Worm (Caenorhabditis elegans): Measurements from ENCODE around the gene tba-9.

tba-9 gene

ce11 chrX:3252500-3252899 lies at the start of gene tba-9:
tba-9 (plus strand) TSS chrX:3252800.
- no peak for TF ChIP-seq nhr-102 (tag; optimal IDR thresholded peaks at IDR 0.05)

- TF ChIP-seq F44E2.7 (GFP tag; IDR thresholded peaks at IDR 0.05) (no peak), unc-62 (GFP tag; optimal IDR thresholded peaks at IDR 0.05 in 1 of 2) (peak in 1 of 2 experiments; percentile 62), unc-62 (tag; optimal IDR thresholded peaks at IDR 0.05) (no peak)
These were observed 47.8 kb upstream of the tba-9 start, which contains the start of gene F28B4.1 for ce11 chrX:3204778-3205177. F28B4.1 (plus strand) TSS chrX:3205078.

- TF ChIP-seq lin-29 (GFP tag; IDR thresholded peaks at IDR 0.05) (no peak), F44E2.7 (GFP tag; IDR thresholded peaks at IDR 0.05) (no peak), dmd-9 (GFP tag; IDR thresholded peaks at IDR 0.05) (no peak), aha-1 (tag) (peak; percentile 44)
These were observed 43.1 kb upstream of the tba-9 start, which contains the start of gene F28B4.4 for ce11 chrX:3209523-3209922. F28B4.4 (minus strand) TSS chrX:3209623.

- no peak for TF ChIP-seq ceh-82 (tag; optimal IDR thresholded peaks at IDR 0.05)
- TF ChIP-seq aha-1 (tag): peak; percentile 61
- TF ChIP-seq daf-16 (GFP tag; optimal IDR thresholded peaks at IDR 0.05): no peak
- TF ChIP-seq daf-16 (tag; optimal IDR thresholded peaks at IDR 0.05): no peak
- peak in 1 of 2 experiments; percentile 76 for TF ChIP-seq unc-62 (GFP tag; optimal IDR thresholded peaks at IDR 0.05 in 1 of 2)
- no peak for TF ChIP-seq unc-62 (tag; optimal IDR thresholded peaks at IDR 0.05)
These were observed 35.9 kb upstream of the tba-9 start for ce11 chrX:3216698-3217097.

ce11 chrX:3218040-3218795 lies 34.4 kb upstream of the tba-9 start:
- peak; percentile 36; the same call in 1 of the 2 replicates for TF ChIP-seq php-3 (GFP tag; IDR thresholded peaks at IDR 0.05)
- TF ChIP-seq nhr-102 (tag; optimal IDR thresholded peaks at IDR 0.05): no peak
- TF ChIP-seq mxl-3 (GFP tag; optimal IDR thresholded peaks at IDR 0.05): peak; percentile 53
- TF ChIP-seq nhr-76 (tag; optimal IDR thresholded peaks at IDR 0.05): no peak
- no peak for TF ChIP-seq snpc-4 (tag; optimal IDR thresholded peaks at IDR 0.05)
- peak; percentile 51 for TF ChIP-seq pqm-1 (tag; optimal IDR thresholded peaks at IDR 0.05)
- TF ChIP-seq daf-16 (GFP tag; optimal IDR thresholded peaks at IDR 0.05): no peak
- peak; percentile 14 for TF ChIP-seq daf-16 (tag; optimal IDR thresholded peaks at IDR 0.05)
- TF ChIP-seq set-16 (GFP tag; IDR thresholded peaks at IDR 0.05): peak; percentile 58
- TF ChIP-seq hlh-11 (tag; optimal IDR thresholded peaks at IDR 0.05): peak; percentile 37
- TF ChIP-seq dve-1 (tag; optimal IDR thresholded peaks at IDR 0.05; ENCODE audit: insufficient read depth): peak; percentile 19
- peak; percentile 54 for TF ChIP-seq nhr-28 (tag; optimal IDR thresholded peaks at IDR 0.05)

- TF ChIP-seq unc-62 (GFP tag; optimal IDR thresholded peaks at IDR 0.05 in 1 of 2): peak in 1 of 2 experiments; percentile 60
- no peak for TF ChIP-seq unc-62 (tag; optimal IDR thresholded peaks at IDR 0.05)
- no peak for TF ChIP-seq snpc-4 (tag; optimal IDR thresholded peaks at IDR 0.05)
These were observed 32.3 kb upstream of the tba-9 start, which contains the start of gene rgl-1 for ce11 chrX:3220267-3220666. rgl-1 (minus strand) TSS chrX:3220367.

- TF ChIP-seq mdt-29 (GFP tag; IDR thresholded peaks at IDR 0.05) (no peak), dmd-8 (GFP tag; IDR thresholded peaks at IDR 0.05) (0 out of 2 replicates have a peak, but pooled peaks have one; percentile 30), unc-130 (GFP tag; optimal IDR thresholded peaks at IDR 0.05) (no peak), aha-1 (tag) (no peak), dpl-1 (GFP tag; optimal IDR thresholded peaks at IDR 0.05) (no peak), F26F4.8 (GFP tag; conservative IDR thresholded peaks at IDR 0.05) (0 out of 2 replicates have a peak, but pooled peaks have one; percentile 32), lir-3 (tag; optimal IDR thresholded peaks at IDR 0.05) (no peak)
These were observed 29.5 kb upstream of the tba-9 start for ce11 chrX:3223135-3223534.

All from whole organism, L4 larva.